Worm (Caenorhabditis elegans) whole organism, late embryonic: Measurements from ENCODE around the gene Y38C1BA.4.

Source experiments
- F13H6.1 ChIP-seq: sonication (generic microtip); optimal IDR thresholded peaks from 2 replicates; lab custom pipeline; 2016; ENCODE audit warnings: missing genetic modification characterization, missing compliant biosample characterization
- K09A11.1 ChIP-seq: sonication (generic microtip); optimal IDR thresholded peaks from 2 replicates; lab custom pipeline; 2017; ENCODE audit warnings: antibody characterized with exemption, mild to moderate bottlenecking, missing genetic modification characterization, missing compliant biosample characterization; ENCODE audit not compliant: insufficient read depth
- ceh-34 ChIP-seq: sonication (generic microtip); optimal IDR thresholded peaks from 2 replicates; lab custom pipeline; 2016; ENCODE audit warnings: mild to moderate bottlenecking, missing genetic modification characterization, missing compliant biosample characterization
- lin-11 ChIP-seq: fragments of 200-800 bp; sonication (Bioruptor generic); optimal IDR thresholded peaks from 2 replicates; lab custom pipeline; 2018; ENCODE audit warnings: mild to moderate bottlenecking, missing genetic modification characterization, missing compliant biosample characterization
- madf-2 ChIP-seq: sonication (generic microtip); optimal IDR thresholded peaks from 2 replicates; lab custom pipeline; 2017; ENCODE audit warnings: missing genetic modification characterization, missing compliant biosample characterization
- pha-2 ChIP-seq: sonication (generic microtip); optimal IDR thresholded peaks from 2 replicates; lab custom pipeline; 2017; ENCODE audit warnings: mild to moderate bottlenecking, missing genetic modification characterization, missing compliant biosample characterization

- TF ChIP-seq F13H6.1: no peak
- TF ChIP-seq pha-2: no peak
- TF ChIP-seq lin-11: no peak
- TF ChIP-seq ceh-34 (tag; lab: Kevin White, UChicago): no peak
- no peak for TF ChIP-seq K09A11.1 (tag; lab: Kevin White, UChicago)
- TF ChIP-seq madf-2: no peak
These were observed 11.5 kb downstream of the Y38C1BA.4 start for ce11 chrIV:1833115-1833514.
